Worm (Caenorhabditis elegans) whole organism, L2 larva: Measurements from ENCODE around the gene K08D9.10.

ENCODE experiments used
- R02D3.7 ChIP-seq: fragments of 150-350 bp; optimal IDR thresholded peaks from 2 replicates; lab custom pipeline; 2014; ENCODE audit warnings: missing biosample characterization, missing genetic modification characterization
- ZK546.5 ChIP-seq: sonication (generic microtip); optimal IDR thresholded peaks from 2 replicates; lab custom pipeline; 2017; ENCODE audit warnings: missing biosample characterization, missing genetic modification characterization
- ama-1 ChIP-seq: fragments of 150-350 bp; optimal IDR thresholded peaks from 2 replicates; lab custom pipeline; 2018; ENCODE audit warnings: inconsistent platforms
- nhr-12 ChIP-seq: fragments of 150-350 bp; optimal IDR thresholded peaks from 2 replicates; lab custom pipeline; 2014; ENCODE audit warnings: missing biosample characterization, missing genetic modification characterization
- nhr-21 ChIP-seq: fragments of 150-350 bp; optimal IDR thresholded peaks from 2 replicates; lab custom pipeline; 2014; ENCODE audit warnings: missing biosample characterization, missing genetic modification characterization
- nhr-23 ChIP-seq: fragments of 150-350 bp; optimal IDR thresholded peaks from 2 replicates; lab custom pipeline; 2014; ENCODE audit warnings: missing biosample characterization, missing genetic modification reagents, missing genetic modification characterization
- skn-1 ChIP-seq: sonication (generic microtip); optimal IDR thresholded peaks from 2 replicates; lab custom pipeline; 2017; ENCODE audit warnings: missing biosample characterization, missing genetic modification characterization
- unc-62 ChIP-seq: fragments of 150-350 bp; optimal IDR thresholded peaks from 2 replicates; lab custom pipeline; 2014; ENCODE audit warnings: missing biosample characterization, missing genetic modification reagents, missing genetic modification characterization
- zag-1 ChIP-seq: fragments of 150-350 bp; optimal IDR thresholded peaks from 2 replicates; lab custom pipeline; 2014; ENCODE audit warnings: missing biosample characterization, missing genetic modification characterization

DNA sequence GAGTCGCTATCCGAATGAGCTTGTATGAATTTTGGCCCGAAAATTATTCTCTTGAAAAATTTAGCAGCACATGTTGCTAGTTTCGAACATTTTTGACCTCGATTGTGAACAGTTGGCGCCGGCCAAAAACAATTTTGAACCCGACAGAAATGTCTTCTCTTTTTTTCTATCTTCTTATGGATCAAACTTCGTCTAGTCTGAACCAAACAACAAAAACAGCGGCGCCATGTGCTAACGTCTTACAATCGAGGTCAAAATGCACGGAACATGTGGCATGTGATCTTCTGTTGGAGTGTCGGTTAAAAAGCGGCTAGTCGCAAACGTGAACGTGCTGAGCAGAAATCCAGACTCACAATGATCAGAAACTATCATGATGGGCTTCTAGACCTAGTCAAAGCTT lies 45.5 kb downstream of the K08D9.10 start:
- TF ChIP-seq nhr-12 (tag; lab: Kevin White, UChicago) (no peak), unc-62 (GFP tag; lab: Kevin White, UChicago) (no peak), nhr-23 (tag; lab: Kevin White, UChicago) (no peak), zag-1 (no peak), ama-1 (lab: Kevin White, UChicago) (no peak), nhr-21 (no peak), R02D3.7 (tag; lab: Kevin White, UChicago) (no peak), skn-1 (no peak), ZK546.5 (tag; lab: Kevin White, UChicago) (no peak)
